Fruit fly (Drosophila melanogaster): Measurements from ENCODE around the gene Hpf1.

- no peak for TF ChIP-seq Abd-B (GFP tag; optimal IDR thresholded peaks at IDR 0.05)
- no peak for TF ChIP-seq CG9705 (GFP tag; optimal IDR thresholded peaks at IDR 0.05)
- TF ChIP-seq usp (GFP tag; optimal IDR thresholded peaks at IDR 0.05): no peak
- TF ChIP-seq Dfd (GFP tag; optimal IDR thresholded peaks at IDR 0.05): no peak
- TF ChIP-seq pan (optimal IDR thresholded peaks at IDR 0.05): no peak
- TF ChIP-seq br (GFP tag; optimal IDR thresholded peaks at IDR 0.05): no peak
- no peak for TF ChIP-seq N (GFP tag; optimal IDR thresholded peaks at IDR 0.05)
- TF ChIP-seq rgr (GFP tag; optimal IDR thresholded peaks at IDR 0.05): no peak
- TF ChIP-seq Dif (GFP tag; optimal IDR thresholded peaks at IDR 0.05; ENCODE audit: partially characterized antibody): no peak
- no peak for TF ChIP-seq sv (GFP tag; optimal IDR thresholded peaks at IDR 0.05)
Measured at dm6 chr3R:5821750-5822149, 30.1 kb downstream of the Hpf1 start, which contains the start of gene CG46303.

Measured in whole organism, wandering third instar larva.